Worm (Caenorhabditis elegans) whole organism, L3 larva: ENCODE results near the gene hsd-2.

ENCODE experiments used
- aly-2 ChIP-seq: fragments of 150-350 bp; optimal IDR thresholded peaks from 2 replicates; lab custom pipeline; 2014; ENCODE audit warnings: missing biosample characterization, missing genetic modification characterization
- daf-12 ChIP-seq: fragments of 150-350 bp; optimal IDR thresholded peaks from 2 replicates; lab custom pipeline; 2014; ENCODE audit warnings: missing biosample characterization, missing genetic modification reagents, missing genetic modification characterization
- elt-1 ChIP-seq: fragments of 150-350 bp; optimal IDR thresholded peaks from 2 replicates; lab custom pipeline; 2014; ENCODE audit warnings: missing biosample characterization, missing genetic modification characterization
- elt-2 ChIP-seq: sonication (generic microtip); optimal IDR thresholded peaks from 2 replicates; lab custom pipeline; 2016; ENCODE audit warnings: missing genetic modification reagents, mild to moderate bottlenecking, missing genetic modification characterization, missing compliant biosample characterization
- fos-1 ChIP-seq: fragments of 150-350 bp; optimal IDR thresholded peaks from 2 replicates; lab custom pipeline; 2014; ENCODE audit warnings: missing biosample characterization, missing genetic modification characterization
- nhr-23 ChIP-seq: fragments of 150-350 bp; optimal IDR thresholded peaks from 2 replicates; lab custom pipeline; 2014; ENCODE audit warnings: missing biosample characterization, missing genetic modification reagents, missing genetic modification characterization
- nhr-25 ChIP-seq: sonication (generic microtip); optimal IDR thresholded peaks from 2 replicates; lab custom pipeline; 2017; ENCODE audit warnings: missing biosample characterization, missing genetic modification characterization
- skn-1 ChIP-seq: fragments of 150-350 bp; optimal IDR thresholded peaks from 2 replicates; lab custom pipeline; 2014; ENCODE audit warnings: missing biosample characterization, missing genetic modification characterization
- snpc-4 ChIP-seq: fragments of 150-350 bp; optimal IDR thresholded peaks from 2 replicates; lab custom pipeline; 2014; ENCODE audit warnings: missing biosample characterization, missing genetic modification characterization
- tbx-2 ChIP-seq: sonication (generic microtip); optimal IDR thresholded peaks from 2 replicates; lab custom pipeline; 2016; ENCODE audit warnings: mild to moderate bottlenecking, missing genetic modification characterization, missing compliant biosample characterization
- ztf-11 ChIP-seq: fragments of 150-350 bp; optimal IDR thresholded peaks from 2 replicates; lab custom pipeline; 2014; ENCODE audit warnings: missing biosample characterization, missing genetic modification characterization

DNA sequence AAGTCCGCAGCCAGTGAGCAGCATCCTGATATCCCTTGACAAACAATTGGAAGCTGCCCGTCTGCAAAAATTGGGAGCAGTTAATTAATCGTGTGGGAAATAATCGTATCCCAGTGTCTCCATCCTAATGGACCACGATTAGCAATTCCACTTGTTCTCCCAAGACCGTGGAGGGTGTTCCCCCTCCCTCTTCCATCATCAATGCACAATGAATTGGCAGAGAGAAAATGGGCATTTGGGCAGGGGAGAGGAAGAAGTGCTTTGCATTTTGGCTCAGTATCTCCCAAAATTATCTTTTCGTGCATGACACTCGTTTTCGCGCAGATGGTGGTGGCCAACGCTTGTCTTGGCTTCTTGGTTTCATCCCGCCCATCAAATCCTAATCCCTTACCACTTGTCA is 26.9 kb upstream of the hsd-2 start:
- TF ChIP-seq fos-1 (tag; lab: Kevin White, UChicago) (no peak), elt-2 (no peak), nhr-23 (tag; lab: Kevin White, UChicago) (no peak), snpc-4 (tag; lab: Kevin White, UChicago) (no peak), skn-1 (tag; lab: Kevin White, UChicago) (no peak), daf-12 (tag; lab: Kevin White, UChicago) (no peak), elt-1 (tag; lab: Kevin White, UChicago) (no peak), ztf-11 (tag; lab: Kevin White, UChicago) (no peak), nhr-25 (no peak), aly-2 (no peak), tbx-2 (tag; lab: Kevin White, UChicago) (no peak)
